Worm (Caenorhabditis elegans) whole organism, early embryonic: Measurements from ENCODE around the gene R10E8.1.

Experiments used
- B0310.2 ChIP-seq: sonication (generic microtip); optimal IDR thresholded peaks from 2 replicates; lab custom pipeline; 2016; ENCODE audit warnings: mild to moderate bottlenecking, missing genetic modification characterization, missing compliant biosample characterization
- F13C5.2 ChIP-seq: sonication (generic microtip); optimal IDR thresholded peaks from 2 replicates; lab custom pipeline; 2017; ENCODE audit warnings: mild to moderate bottlenecking, missing genetic modification characterization, inconsistent platforms, missing compliant biosample characterization
- aly-1 ChIP-seq: sonication (generic microtip); optimal IDR thresholded peaks from 2 replicates; lab custom pipeline; 2016; ENCODE audit warnings: missing genetic modification characterization, missing compliant biosample characterization
- ama-1 ChIP-seq: fragments of 150-350 bp; optimal IDR thresholded peaks from 2 replicates; lab custom pipeline; 2014
- ceh-13 ChIP-seq: fragments of 200-800 bp; sonication (Bioruptor generic); optimal IDR thresholded peaks from 2 replicates; lab custom pipeline; 2018; ENCODE audit warnings: mild to moderate bottlenecking, missing genetic modification characterization, missing compliant biosample characterization
- ceh-36 ChIP-seq: sonication (generic microtip); optimal IDR thresholded peaks from 2 replicates; lab custom pipeline; 2016; ENCODE audit warnings: missing genetic modification characterization, inconsistent platforms, missing compliant biosample characterization
- ets-7 ChIP-seq: sonication (generic microtip); optimal IDR thresholded peaks from 2 replicates; lab custom pipeline; 2016; ENCODE audit warnings: missing genotype, missing genetic modification characterization, missing compliant biosample characterization
- flt-1 ChIP-seq: fragments of 200-800 bp; sonication (Bioruptor generic); IDR thresholded peaks from 2 replicates; pipeline ENCODE4 v1.3.6; 2022; ENCODE audit warnings: missing genetic modification characterization, missing compliant biosample characterization
- hmbx-1 ChIP-seq: sonication (generic microtip); optimal IDR thresholded peaks from 2 replicates; lab custom pipeline; 2016; ENCODE audit warnings: mild to moderate bottlenecking, missing genetic modification characterization, missing compliant biosample characterization
- hmg-4 ChIP-seq: fragments of 200-800 bp; sonication (Bioruptor generic); optimal IDR thresholded peaks from 2 replicates; lab custom pipeline; 2018; ENCODE audit warnings: mild to moderate bottlenecking, missing genetic modification characterization, missing compliant biosample characterization
- hnd-1 ChIP-seq: sonication (generic microtip); optimal IDR thresholded peaks from 2 replicates; lab custom pipeline; 2016; ENCODE audit warnings: missing genetic modification characterization, missing compliant biosample characterization
- pes-1 ChIP-seq: fragments of 200-800 bp; sonication (Bioruptor generic); IDR thresholded peaks from 2 replicates; pipeline ENCODE4 v1.3.6; 2022; ENCODE audit warnings: missing genetic modification reagents, missing genetic modification characterization, missing compliant biosample characterization
- scrt-1 ChIP-seq: fragments of 200-800 bp; sonication (Bioruptor generic); IDR thresholded peaks from 2 replicates; pipeline ENCODE4 v1.3.6; 2022; ENCODE audit warnings: missing genetic modification characterization, missing compliant biosample characterization
- sea-1 ChIP-seq: fragments of 200-800 bp; sonication (Bioruptor generic); conservative IDR thresholded peaks from 2 replicates; pipeline ENCODE4 v1.3.6; 2022; ENCODE audit warnings: missing genetic modification characterization, missing compliant biosample characterization
- tbx-11 ChIP-seq: fragments of 200-800 bp; sonication (Bioruptor generic); IDR thresholded peaks from 2 replicates; pipeline ENCODE4 v1.3.6; 2022; ENCODE audit warnings: missing genetic modification characterization, missing compliant biosample characterization
- tbx-37 ChIP-seq: fragments of 200-800 bp; sonication (Bioruptor generic); conservative IDR thresholded peaks from 2 replicates; pipeline ENCODE4 v1.3.6; 2022; ENCODE audit warnings: missing genetic modification reagents, missing genetic modification characterization, missing compliant biosample characterization
- tra-4 ChIP-seq: sonication (generic microtip); optimal IDR thresholded peaks from 2 replicates; lab custom pipeline; 2017; ENCODE audit warnings: missing genetic modification characterization, missing compliant biosample characterization

Gene R10E8.1

DNA sequence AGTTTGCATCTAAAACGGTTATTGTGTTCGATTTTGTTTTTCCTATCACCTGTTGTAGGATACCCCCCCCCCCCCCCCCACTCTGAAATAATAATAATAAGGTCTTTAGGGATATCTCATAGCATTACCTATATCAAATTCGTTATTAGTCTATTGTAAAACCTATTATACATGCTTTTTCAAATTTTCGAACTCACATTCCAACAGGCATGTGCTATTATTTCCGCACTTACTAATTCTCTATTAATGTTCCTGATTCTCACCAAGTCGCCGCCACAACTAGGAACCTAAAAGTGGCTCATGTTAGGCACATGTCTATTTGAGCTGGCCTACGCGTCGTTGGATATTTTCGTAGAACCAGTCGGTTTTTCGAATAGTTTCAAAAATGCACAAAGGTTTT lies 18.2 kb upstream of the R10E8.1 start, which contains the start of gene Y37H2C.4:
Y37H2C.4 (plus strand) TSS at position 301 of the 400 bp plus-strand sequence.
- TF ChIP-seq tbx-37 (GFP tag; lab: Robert Waterston, UW) (no peak), pes-1 (GFP tag; lab: Robert Waterston, UW) (no peak), ceh-13 (GFP tag; lab: Kevin White, UChicago) (no peak), flt-1 (GFP tag; lab: Robert Waterston, UW) (no peak), sea-1 (GFP tag; lab: Robert Waterston, UW) (no peak), F13C5.2 (tag; lab: Kevin White, UChicago) (no peak), tra-4 (tag; lab: Kevin White, UChicago) (no peak), ceh-36 (tag; lab: Kevin White, UChicago) (no peak), ets-7 (tag; lab: Kevin White, UChicago) (no peak), hnd-1 (tag; lab: Kevin White, UChicago) (no peak)

DNA sequence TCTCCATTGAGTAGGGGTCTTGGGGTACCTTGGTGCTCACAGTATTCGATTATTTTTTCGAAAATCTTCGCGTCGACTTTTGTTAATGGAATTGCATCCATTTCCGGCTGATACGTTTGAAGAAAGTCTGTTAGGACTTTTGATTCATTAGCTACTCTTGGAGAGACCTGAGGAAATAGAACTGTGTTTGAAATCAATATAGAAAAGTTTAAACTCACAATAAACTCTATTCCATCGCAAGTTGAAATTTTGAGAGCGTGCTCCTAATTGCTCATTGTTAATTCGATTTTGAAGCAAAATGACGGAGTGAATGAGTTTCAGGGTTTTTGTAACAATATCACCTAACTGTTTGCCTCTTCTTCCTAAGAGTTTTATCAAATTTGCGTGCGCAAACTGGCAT lies 17.7 kb upstream of the R10E8.1 start, which contains the start of gene skr-6:
skr-6 (minus strand) TSS at position 101 of the 400 bp plus-strand sequence.
- TF ChIP-seq tbx-11 (no peak), F13C5.2 (tag; lab: Kevin White, UChicago) (no peak), tra-4 (tag; lab: Kevin White, UChicago) (no peak), sea-1 (GFP tag; lab: Robert Waterston, UW) (no peak)

DNA sequence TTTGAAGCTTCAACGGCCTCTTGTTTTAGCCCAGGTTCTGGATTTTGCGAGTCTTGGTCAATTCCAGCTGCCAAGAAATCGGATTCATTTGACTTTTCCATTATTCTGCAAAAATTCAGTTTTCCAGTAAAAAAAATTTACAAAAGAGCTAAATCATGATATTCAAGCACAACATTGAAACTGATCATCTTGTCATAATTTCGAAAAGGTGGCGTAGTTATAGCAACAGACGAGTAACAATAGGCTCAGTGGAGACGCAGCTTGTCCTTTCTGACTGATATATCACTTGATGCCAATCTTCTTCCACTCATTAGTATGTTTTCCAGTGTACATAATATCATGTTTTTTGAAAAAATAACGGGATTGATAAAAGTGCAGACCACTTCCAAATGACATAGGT lies 16.5 kb upstream of the R10E8.1 start, which contains the start of gene fbxa-213:
fbxa-213 (minus strand) TSS at position 101 of the 400 bp plus-strand sequence.
- TF ChIP-seq ceh-36 (tag; lab: Kevin White, UChicago) (no peak), scrt-1 (no peak), tra-4 (tag; lab: Kevin White, UChicago) (no peak), hnd-1 (tag; lab: Kevin White, UChicago) (no peak), sea-1 (GFP tag; lab: Robert Waterston, UW) (no peak), pes-1 (GFP tag; lab: Robert Waterston, UW) (no peak), ceh-13 (GFP tag; lab: Kevin White, UChicago) (no peak), tbx-11 (no peak), tbx-37 (GFP tag; lab: Robert Waterston, UW) (no peak), B0310.2 (no peak), aly-1 (no peak), F13C5.2 (tag; lab: Kevin White, UChicago) (no peak), hmbx-1 (tag; lab: Kevin White, UChicago) (no peak), flt-1 (GFP tag; lab: Robert Waterston, UW) (no peak), hmg-4 (GFP tag; lab: Kevin White, UChicago) (no peak), ama-1 (lab: Kevin White, UChicago) (no peak)

DNA sequence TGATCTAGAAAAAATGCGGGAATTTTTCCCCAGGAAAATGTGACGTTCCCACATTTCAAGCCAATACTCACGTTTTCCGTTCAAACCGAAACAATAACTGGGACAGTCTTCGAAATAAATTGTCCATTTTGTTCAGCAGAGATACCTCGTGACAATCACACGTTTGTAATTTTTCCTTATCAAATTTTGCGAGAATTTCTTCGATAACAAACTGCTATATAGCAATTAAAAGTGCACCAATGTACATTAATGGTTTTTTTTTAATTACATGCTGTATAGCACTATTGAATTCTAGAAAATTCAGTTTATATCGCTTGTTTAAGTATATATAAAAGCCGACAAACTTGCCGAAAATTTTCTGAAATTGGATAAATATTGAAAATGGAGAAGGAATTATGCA lies 14.0 kb upstream of the R10E8.1 start, which contains the start of gene R10E8.6:
R10E8.6 (minus strand) TSS at position 154 of the 400 bp plus-strand sequence.
- no peak for TF ChIP-seq tra-4 (tag; lab: Kevin White, UChicago)
- TF ChIP-seq ceh-13 (GFP tag; lab: Kevin White, UChicago), result no peak
- TF ChIP-seq hmg-4 (GFP tag; lab: Kevin White, UChicago), result no peak
- no peak for TF ChIP-seq ceh-36 (tag; lab: Kevin White, UChicago)
- TF ChIP-seq ets-7 (tag; lab: Kevin White, UChicago), result no peak
- TF ChIP-seq B0310.2, result no peak
- TF ChIP-seq hmbx-1 (tag; lab: Kevin White, UChicago), result no peak
- TF ChIP-seq scrt-1, result no peak
- TF ChIP-seq tbx-37 (GFP tag; lab: Robert Waterston, UW), result no peak
- no peak for TF ChIP-seq hnd-1 (tag; lab: Kevin White, UChicago)
- TF ChIP-seq sea-1 (GFP tag; lab: Robert Waterston, UW), result no peak
- TF ChIP-seq aly-1, result no peak
- no peak for TF ChIP-seq F13C5.2 (tag; lab: Kevin White, UChicago)

DNA sequence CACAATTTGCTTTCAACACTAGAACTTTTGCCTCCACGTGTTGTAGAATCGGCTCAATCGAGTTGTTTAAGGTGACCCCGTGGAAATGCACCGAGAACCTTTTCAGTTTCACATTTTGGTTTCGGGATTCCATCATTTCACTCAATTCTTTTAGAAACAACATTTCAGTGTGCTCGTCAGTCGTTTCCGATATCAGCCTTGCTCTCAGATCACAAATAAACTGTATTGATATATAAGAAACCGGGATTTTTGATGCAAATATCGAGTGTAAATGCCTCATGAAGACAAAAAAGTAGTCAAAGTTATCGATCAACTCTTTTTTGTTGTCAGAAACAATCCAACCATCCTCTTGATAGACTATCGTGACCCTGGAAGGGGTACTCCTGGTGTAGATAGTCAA lies 13.3 kb upstream of the R10E8.1 start:
- TF ChIP-seq aly-1 (no peak), B0310.2 (no peak), hmbx-1 (tag; lab: Kevin White, UChicago) (no peak), tbx-37 (GFP tag; lab: Robert Waterston, UW) (no peak), hnd-1 (tag; lab: Kevin White, UChicago) (no peak), ceh-13 (GFP tag; lab: Kevin White, UChicago) (no peak)

DNA sequence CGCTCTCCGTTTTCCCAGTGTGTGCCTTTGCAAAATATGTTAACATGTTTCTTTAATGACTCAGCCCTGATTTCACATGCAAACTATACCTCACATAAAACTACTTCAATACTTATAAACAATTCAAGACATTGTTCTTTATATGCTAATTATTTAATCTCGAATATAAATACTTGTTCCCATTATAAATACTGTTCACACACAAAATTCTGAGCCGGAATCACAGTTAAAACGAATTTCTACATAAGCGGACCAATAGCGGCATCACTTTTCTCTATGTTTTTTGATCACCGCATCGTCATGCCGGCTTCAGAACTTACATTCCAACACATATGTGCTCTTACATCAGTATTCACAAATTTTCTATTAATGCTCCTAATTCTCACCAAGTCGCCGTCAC lies 2.3 kb upstream of the R10E8.1 start, which contains the start of gene R10E8.5:
R10E8.5 (plus strand) TSS at position 301 of the 400 bp plus-strand sequence.
- TF ChIP-seq ets-7 (tag; lab: Kevin White, UChicago), result no peak
- TF ChIP-seq sea-1 (GFP tag; lab: Robert Waterston, UW), result no peak
- no peak for TF ChIP-seq hmbx-1 (tag; lab: Kevin White, UChicago)
- no peak for TF ChIP-seq F13C5.2 (tag; lab: Kevin White, UChicago)
- TF ChIP-seq ama-1 (lab: Kevin White, UChicago), result no peak
- TF ChIP-seq tbx-11, result no peak
- no peak for TF ChIP-seq tbx-37 (GFP tag; lab: Robert Waterston, UW)
- no peak for TF ChIP-seq ceh-13 (GFP tag; lab: Kevin White, UChicago)
- no peak for TF ChIP-seq hnd-1 (tag; lab: Kevin White, UChicago)

DNA sequence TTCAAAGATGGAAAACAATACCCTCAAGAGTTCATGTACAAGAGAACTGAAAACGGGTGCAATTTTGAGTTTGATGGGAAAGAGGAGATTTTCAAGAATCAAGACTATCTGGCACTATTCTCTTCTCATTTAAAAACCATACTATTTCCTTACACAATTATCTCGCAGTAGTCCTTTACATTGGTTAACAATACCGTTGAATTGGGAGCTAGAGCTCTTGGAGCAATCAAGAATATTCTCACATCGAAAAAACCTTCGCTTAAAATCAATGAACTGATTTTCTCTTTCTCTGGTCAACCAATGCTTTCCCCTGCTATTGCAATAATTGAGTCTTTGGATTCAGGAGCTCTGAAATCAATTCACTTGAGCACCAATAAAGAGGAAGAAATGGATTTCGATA lies 1.3 kb upstream of the R10E8.1 start, which contains the start of gene R10E8.2:
R10E8.2 (plus strand) TSS at position 301 of the 400 bp plus-strand sequence.
- TF ChIP-seq B0310.2 (no peak), ceh-13 (GFP tag; lab: Kevin White, UChicago) (no peak), sea-1 (GFP tag; lab: Robert Waterston, UW) (no peak), scrt-1 (no peak), tbx-37 (GFP tag; lab: Robert Waterston, UW) (no peak), aly-1 (no peak), pes-1 (GFP tag; lab: Robert Waterston, UW) (no peak), hmg-4 (GFP tag; lab: Kevin White, UChicago) (no peak), tbx-11 (no peak), ceh-36 (tag; lab: Kevin White, UChicago) (no peak)
